Worm (Caenorhabditis elegans) whole organism, L3 larva: ENCODE data around the gene F49C5.7.

Experiments
- ceh-9 ChIP-seq: sonication (generic microtip); optimal IDR thresholded peaks from 2 replicates; lab custom pipeline; 2018; ENCODE audit warnings: missing biosample characterization, missing genetic modification characterization
- egl-27 ChIP-seq: sonication (generic microtip); optimal IDR thresholded peaks from 4 replicates; lab custom pipeline; 2017; ENCODE audit warnings: missing biosample characterization, missing genetic modification reagents, missing genetic modification characterization
- fkh-10 ChIP-seq: sonication (generic microtip); optimal IDR thresholded peaks from 2 replicates; lab custom pipeline; 2017; ENCODE audit warnings: missing biosample characterization, missing genetic modification reagents, missing genetic modification characterization
- fkh-2 ChIP-seq: fragments of 150-350 bp; optimal IDR thresholded peaks from 2 replicates; lab custom pipeline; 2014; ENCODE audit warnings: missing biosample characterization, missing genetic modification reagents, missing genetic modification characterization
- jun-1 ChIP-seq: fragments of 150-350 bp; optimal IDR thresholded peaks from 2 replicates; lab custom pipeline; 2014; ENCODE audit warnings: missing biosample characterization, missing genetic modification reagents, missing genetic modification characterization
- nhr-11 ChIP-seq: fragments of 150-350 bp; optimal IDR thresholded peaks from 2 replicates; lab custom pipeline; 2014; ENCODE audit warnings: missing biosample characterization, missing genetic modification characterization
- nhr-77 ChIP-seq: fragments of 150-350 bp; optimal IDR thresholded peaks from 2 replicates; lab custom pipeline; 2014; ENCODE audit warnings: missing biosample characterization, missing genetic modification characterization
- pha-4 ChIP-seq: fragments of 150-350 bp; optimal IDR thresholded peaks from 2 replicates; lab custom pipeline; 2014; ENCODE audit warnings: missing biosample characterization, missing genetic modification reagents, missing genetic modification characterization
- pqm-1 ChIP-seq: fragments of 150-350 bp; optimal IDR thresholded peaks from 2 replicates; lab custom pipeline; 2017; ENCODE audit warnings: missing biosample characterization, missing genetic modification characterization, inconsistent platforms
- tbx-2 ChIP-seq: sonication (generic microtip); optimal IDR thresholded peaks from 2 replicates; lab custom pipeline; 2016; ENCODE audit warnings: mild to moderate bottlenecking, missing genetic modification characterization, missing compliant biosample characterization
- unc-39 ChIP-seq: sonication (generic microtip); optimal IDR thresholded peaks from 4 replicates; lab custom pipeline; 2017; ENCODE audit warnings: missing biosample characterization, missing genetic modification characterization
- unc-62 ChIP-seq: fragments of 150-350 bp; sonication (generic microtip); optimal IDR thresholded peaks from 4 replicates; lab custom pipeline; 2014; ENCODE audit warnings: missing biosample characterization, missing genetic modification reagents, missing genetic modification characterization

ce11 chrII:12547547-12547946, 18.4 kb upstream of the F49C5.7 start, which contains the start of gene F49C5.16:
- TF ChIP-seq tbx-2 (no peak), fkh-2 (tag; lab: Kevin White, UChicago) (no peak), fkh-10 (GFP tag; lab: Kevin White, UChicago) (no peak), nhr-77 (no peak), nhr-11 (tag; lab: Kevin White, UChicago) (no peak), jun-1 (tag; lab: Kevin White, UChicago) (no peak), unc-39 (tag; lab: Kevin White, UChicago) (no peak), egl-27 (no peak), ceh-9 (tag; lab: Kevin White, UChicago) (no peak), unc-62 (GFP tag; lab: Kevin White, UChicago) (no peak), pha-4 (no peak), pqm-1 (no peak)
